Worm (Caenorhabditis elegans) whole organism, midembryonic: ENCODE measurements around the gene ent-2.

Experiments
- klf-2 ChIP-seq: fragments of 200-800 bp; sonication (Bioruptor generic); conservative IDR thresholded peaks from 2 replicates; pipeline ENCODE4 v1.3.6; 2022; ENCODE audit warnings: missing genetic modification reagents, missing genetic modification characterization, missing compliant biosample characterization
- med-1 ChIP-seq: sonication (generic microtip); optimal IDR thresholded peaks from 2 replicates; lab custom pipeline; 2017; ENCODE audit warnings: missing genetic modification characterization, mild to moderate bottlenecking, missing compliant biosample characterization, antibody characterized with exemption, missing genetic modification reagents; ENCODE audit not compliant: insufficient read depth
- ref-1 ChIP-seq: fragments of 200-800 bp; sonication (Bioruptor generic); conservative IDR thresholded peaks from 2 replicates; pipeline ENCODE4 v1.3.6; 2022; ENCODE audit warnings: missing genetic modification reagents, missing genetic modification characterization, missing compliant biosample characterization
- tab-1 ChIP-seq: fragments of 200-800 bp; sonication (Bioruptor generic); IDR thresholded peaks from 2 replicates; pipeline ENCODE4 v1.3.6; 2022; ENCODE audit warnings: missing genetic modification characterization, missing compliant biosample characterization
- ztf-29 ChIP-seq: fragments of 200-800 bp; sonication (Bioruptor generic); IDR thresholded peaks from 2 replicates; pipeline ENCODE4 v1.3.6; 2022; ENCODE audit warnings: missing genetic modification reagents, missing genetic modification characterization, missing compliant biosample characterization

DNA sequence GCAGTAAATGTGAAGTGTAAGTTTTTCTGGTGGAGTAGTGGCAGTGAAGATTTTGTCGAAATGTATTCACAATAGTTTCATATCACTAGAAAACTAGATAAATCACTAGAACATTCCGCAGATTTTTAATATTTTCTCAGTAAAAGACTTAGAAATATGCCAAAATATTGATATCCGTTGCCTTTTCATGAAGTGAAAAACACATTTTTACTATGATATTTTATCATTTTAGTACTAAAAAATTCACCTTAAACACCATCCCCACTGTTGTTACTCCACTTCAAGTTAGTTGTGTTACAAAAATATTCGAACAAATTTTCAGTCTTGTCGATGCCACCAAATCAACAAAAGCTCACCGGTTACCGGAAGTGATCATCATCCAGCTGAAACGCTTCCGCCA is 7.5 kb upstream of the ent-2 start:
- TF ChIP-seq tab-1 (GFP tag; lab: Robert Waterston, UW) (no peak), klf-2 (GFP tag; lab: Robert Waterston, UW) (no peak), ref-1 (no peak), ztf-29 (GFP tag; lab: Robert Waterston, UW) (no peak), med-1 (GFP tag; lab: Kevin White, UChicago) (no peak)
